Worm (Caenorhabditis elegans): ENCODE measurements around the gene Y48G9A.11.
A peak's percentile ranks its signal among the peaks of the same experiment; 100 is the strongest.

The Y48G9A.11 gene

ce11 chrIII:2092409-2092808 lies 24.3 kb downstream of the Y48G9A.11 start, which contains the start of gene Y48G9A.9:
TSS of gene Y48G9A.9 (plus strand) at chrIII:2092709.
- TF ChIP-seq mdl-1 (tag; optimal IDR thresholded peaks at IDR 0.05) (no peak), ztf-4 (tag; optimal IDR thresholded peaks at IDR 0.05) (no peak), sup-37 (GFP tag; optimal IDR thresholded peaks at IDR 0.05) (no peak), nhr-237 (tag; optimal IDR thresholded peaks at IDR 0.05) (no peak), ceh-63 (GFP tag; optimal IDR thresholded peaks at IDR 0.05) (no peak), mef-2 (tag; optimal IDR thresholded peaks at IDR 0.05) (no peak), F16B12.6 (tag; optimal IDR thresholded peaks at IDR 0.05) (no peak), snu-23 (GFP tag; optimal IDR thresholded peaks at IDR 0.05) (no peak), fkh-8 (tag; optimal IDR thresholded peaks at IDR 0.05) (no peak), swsn-7 (tag; optimal IDR thresholded peaks at IDR 0.05) (no peak), fkh-4 (tag; optimal IDR thresholded peaks at IDR 0.05; ENCODE audit: borderline replicate concordance) (no peak), nhr-19 (GFP tag; conservative IDR thresholded peaks at IDR 0.05) (no peak), ztf-11 (tag; optimal IDR thresholded peaks at IDR 0.05) (no peak), pax-3 (tag; optimal IDR thresholded peaks at IDR 0.05) (no peak), lsy-2 (tag; optimal IDR thresholded peaks at IDR 0.05) (no peak), nhr-77 (tag; optimal IDR thresholded peaks at IDR 0.05) (no peak), efl-1 (optimal IDR thresholded peaks at IDR 0.05) (no peak), efl-1 (GFP tag; optimal IDR thresholded peaks at IDR 0.05 in 1 of 2) (no peak), ceh-88 (GFP tag; IDR thresholded peaks at IDR 0.05) (no peak), tbx-2 (tag; optimal IDR thresholded peaks at IDR 0.05) (no peak)

DNA sequence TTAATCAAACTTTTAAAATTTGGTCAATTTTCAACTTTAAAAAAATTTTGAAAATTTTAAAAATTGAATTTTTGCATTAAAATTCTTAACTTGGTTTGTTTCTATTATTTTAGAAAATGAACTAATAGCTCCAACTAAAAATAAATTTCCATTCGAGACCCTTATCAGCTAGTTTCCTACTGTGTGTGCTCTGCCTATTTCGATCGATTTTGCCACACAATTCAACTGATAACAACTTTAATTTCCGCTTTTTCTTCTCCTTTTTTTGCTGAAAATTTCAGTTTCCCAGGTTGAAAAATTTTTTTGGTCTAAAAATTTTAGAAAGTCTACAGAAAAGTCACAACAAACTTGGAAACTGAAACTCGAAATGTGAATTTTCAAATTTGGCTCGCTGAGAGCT lies 25.3 kb downstream of the Y48G9A.11 start:
- TF ChIP-seq lin-35 (GFP tag; optimal IDR thresholded peaks at IDR 0.05): peak in 1 of 2 experiments; percentile 9
- TF ChIP-seq zag-1 (tag; optimal IDR thresholded peaks at IDR 0.05): no peak

- TF ChIP-seq sup-37 (GFP tag; optimal IDR thresholded peaks at IDR 0.05) (no peak), lin-39 (tag; optimal IDR thresholded peaks at IDR 0.05) (no peak), lir-3 (tag; optimal IDR thresholded peaks at IDR 0.05; ENCODE audit: poor library complexity) (no peak), pqm-1 (tag; optimal IDR thresholded peaks at IDR 0.05) (no peak), efl-3 (GFP tag; optimal IDR thresholded peaks at IDR 0.05) (no peak), skn-1 (tag; optimal IDR thresholded peaks at IDR 0.05) (peak; percentile 63), fkh-4 (tag; optimal IDR thresholded peaks at IDR 0.05; ENCODE audit: borderline replicate concordance) (no peak), irx-1 (tag; optimal IDR thresholded peaks at IDR 0.05) (peak; percentile 51), tbx-2 (tag; optimal IDR thresholded peaks at IDR 0.05) (peak; percentile 68), lin-15B (tag; optimal IDR thresholded peaks at IDR 0.05) (no peak), fos-1 (tag; optimal IDR thresholded peaks at IDR 0.05) (peak; percentile 74), vab-15 (tag; optimal IDR thresholded peaks at IDR 0.05) (no peak), nhr-77 (tag; optimal IDR thresholded peaks at IDR 0.05) (peak; percentile 9), unc-86 (tag; optimal IDR thresholded peaks at IDR 0.05) (no peak), fkh-10 (GFP tag; optimal IDR thresholded peaks at IDR 0.05) (no peak), ceh-88 (GFP tag; IDR thresholded peaks at IDR 0.05) (no peak), ama-1 (optimal IDR thresholded peaks at IDR 0.05) (peak; percentile 2), nhr-71 (tag; optimal IDR thresholded peaks at IDR 0.05) (peak; percentile 82), egl-27 (tag; optimal IDR thresholded peaks at IDR 0.05) (no peak), nhr-47 (tag; optimal IDR thresholded peaks at IDR 0.05) (peak; percentile 60), swsn-7 (tag; optimal IDR thresholded peaks at IDR 0.05) (peak; percentile 66), ces-1 (GFP tag; optimal IDR thresholded peaks at IDR 0.05) (no peak), elt-3 (tag; optimal IDR thresholded peaks at IDR 0.05) (peak in 2 of 6 experiments; percentile 40 to 81), ceh-82 (tag; optimal IDR thresholded peaks at IDR 0.05) (peak in 1 of 3 experiments; percentile 24), nhr-90 (tag; optimal IDR thresholded peaks at IDR 0.05; ENCODE audit: poor library complexity) (peak; percentile 85), nhr-28 (tag; optimal IDR thresholded peaks at IDR 0.05) (no peak), ceh-8 (GFP tag; optimal IDR thresholded peaks at IDR 0.05) (no peak), elt-2 (tag; optimal IDR thresholded peaks at IDR 0.05) (peak; percentile 61), blmp-1 (tag; optimal IDR thresholded peaks at IDR 0.05) (peak; percentile 46), C16A3.4 (tag; optimal IDR thresholded peaks at IDR 0.05) (peak; percentile 77), hpl-2 (GFP tag; optimal IDR thresholded peaks at IDR 0.05) (peak; percentile 24), xbp-1 (tag; optimal IDR thresholded peaks at IDR 0.05) (peak; percentile 57), snu-23 (GFP tag; optimal IDR thresholded peaks at IDR 0.05) (peak; percentile 89), snpc-4 (tag; optimal IDR thresholded peaks at IDR 0.05) (peak; percentile 22), nhr-20 (tag; optimal IDR thresholded peaks at IDR 0.05) (peak; percentile 85), pax-3 (tag; optimal IDR thresholded peaks at IDR 0.05) (no peak)
Measured at ce11 chrIII:2090695-2091094, 26.0 kb downstream of the Y48G9A.11 start.

All from whole organism, L1 larva.